Worm (Caenorhabditis elegans) whole organism, L1 larva: ENCODE data around the gene cest-35.2.

Experiments
- C04F5.9 ChIP-seq: sonication (generic microtip); optimal IDR thresholded peaks from 2 replicates; lab custom pipeline; 2016; ENCODE audit warnings: missing genetic modification characterization, missing compliant biosample characterization
- F16B12.6 ChIP-seq: fragments of 150-350 bp; optimal IDR thresholded peaks from 2 replicates; lab custom pipeline; 2014; ENCODE audit warnings: missing biosample characterization, missing genetic modification characterization
- Y116A8C.19 ChIP-seq: sonication (generic microtip); optimal IDR thresholded peaks from 2 replicates; lab custom pipeline; 2016; ENCODE audit warnings: missing compliant biosample characterization, missing genetic modification characterization, borderline replicate concordance
- ama-1 ChIP-seq: fragments of 150-350 bp; optimal IDR thresholded peaks from 2 replicates; lab custom pipeline; 2014
- ceh-82 ChIP-seq, 3 experiments: fragments of 150-350 bp in 1 of 3; sonication (generic microtip) in 2 of 3; optimal IDR thresholded peaks; 2 replicates each; lab custom pipeline; 2014 to 2017; ENCODE audit warnings: missing biosample characterization in 3 of 3, missing genetic modification characterization in 3 of 3
- ces-1 ChIP-seq: fragments of 150-350 bp; optimal IDR thresholded peaks from 2 replicates; lab custom pipeline; 2014; ENCODE audit warnings: missing biosample characterization, missing genetic modification reagents, missing genetic modification characterization
- egl-13 ChIP-seq: sonication (generic microtip); optimal IDR thresholded peaks from 2 replicates; lab custom pipeline; 2016; ENCODE audit warnings: missing genotype, missing genetic modification reagents, missing genetic modification characterization, missing compliant biosample characterization
- elt-2 ChIP-seq: sonication (generic microtip); optimal IDR thresholded peaks from 2 replicates; lab custom pipeline; 2016; ENCODE audit warnings: missing genetic modification characterization, mild to moderate bottlenecking, inconsistent platforms, missing compliant biosample characterization, missing genetic modification reagents
- elt-3 ChIP-seq, 6 experiments: fragments of 150-350 bp in 1 of 6; sonication (generic microtip); optimal IDR thresholded peaks; 2 replicates each; lab custom pipeline; 2017 to 2018; ENCODE audit warnings: missing biosample characterization in 6 of 6, missing genetic modification characterization in 6 of 6, inconsistent platforms in 1 of 6
- fkh-10 ChIP-seq: sonication (generic microtip); optimal IDR thresholded peaks from 2 replicates; lab custom pipeline; 2017; ENCODE audit warnings: missing biosample characterization, missing genetic modification reagents, missing genetic modification characterization
- fkh-8 ChIP-seq: sonication (generic microtip); optimal IDR thresholded peaks from 2 replicates; lab custom pipeline; 2016; ENCODE audit warnings: mild to moderate bottlenecking, missing genetic modification characterization, missing compliant biosample characterization
- fos-1 ChIP-seq: fragments of 150-350 bp; optimal IDR thresholded peaks from 2 replicates; lab custom pipeline; 2014; ENCODE audit warnings: missing biosample characterization, missing genetic modification characterization
- grh-1 ChIP-seq: fragments of 200-800 bp; sonication (Bioruptor generic); IDR thresholded peaks from 2 replicates; pipeline ENCODE4 v1.3.6; 2022; ENCODE audit warnings: missing genetic modification reagents, missing genetic modification characterization, missing compliant biosample characterization
- irx-1 ChIP-seq: sonication (generic microtip); optimal IDR thresholded peaks from 2 replicates; lab custom pipeline; 2016; ENCODE audit warnings: missing genetic modification characterization, missing compliant biosample characterization
- isw-1 ChIP-seq: fragments of 200-800 bp; sonication (Bioruptor generic); IDR thresholded peaks from 2 replicates; pipeline ENCODE4 v1.3.6; 2022; ENCODE audit warnings: missing genetic modification characterization, missing compliant biosample characterization
- jun-1 ChIP-seq: fragments of 150-350 bp; optimal IDR thresholded peaks from 2 replicates; lab custom pipeline; 2014; ENCODE audit warnings: missing biosample characterization, missing genetic modification reagents, missing genetic modification characterization
- lin-13 ChIP-seq: fragments of 150-350 bp; optimal IDR thresholded peaks from 2 replicates; lab custom pipeline; 2014; ENCODE audit warnings: missing biosample characterization, missing genetic modification reagents, missing genetic modification characterization
- lin-14 ChIP-seq: fragments of 200-800 bp; sonication (Bioruptor generic); optimal IDR thresholded peaks from 2 replicates; lab custom pipeline; 2018; ENCODE audit warnings: mild to moderate bottlenecking, missing genetic modification characterization, moderate library complexity, missing compliant biosample characterization
- lin-35 ChIP-seq, 2 experiments: fragments of 150-350 bp; optimal IDR thresholded peaks; 2 replicates each; lab custom pipeline; 2014; ENCODE audit warnings: missing biosample characterization in 2 of 2, missing genetic modification characterization in 2 of 2, missing genetic modification reagents in 2 of 2
- lin-39 ChIP-seq: fragments of 150-350 bp; optimal IDR thresholded peaks from 2 replicates; lab custom pipeline; 2014; ENCODE audit warnings: missing biosample characterization, missing genetic modification reagents, missing genetic modification characterization
- lsy-2 ChIP-seq, 2 experiments: fragments of 150-350 bp; optimal IDR thresholded peaks; 2 replicates each; lab custom pipeline; 2014; ENCODE audit warnings: missing biosample characterization in 2 of 2, missing genetic modification characterization in 2 of 2
- mab-9 ChIP-seq: fragments of 200-800 bp; sonication (Bioruptor generic); IDR thresholded peaks from 2 replicates; pipeline ENCODE4 v1.3.6; 2022; ENCODE audit warnings: missing genetic modification reagents, missing genetic modification characterization, missing compliant biosample characterization
- mdl-1 ChIP-seq, 2 experiments: fragments of 150-350 bp; optimal IDR thresholded peaks; 2 replicates each; lab custom pipeline; 2014 to 2017; ENCODE audit warnings: missing biosample characterization in 2 of 2, missing genetic modification characterization in 2 of 2, inconsistent platforms in 1 of 2
- mef-2 ChIP-seq: fragments of 150-350 bp; optimal IDR thresholded peaks from 2 replicates; lab custom pipeline; 2014; ENCODE audit warnings: missing biosample characterization, missing genetic modification characterization
- nhr-20 ChIP-seq: sonication (generic microtip); optimal IDR thresholded peaks from 2 replicates; lab custom pipeline; 2016; ENCODE audit warnings: mild to moderate bottlenecking, missing genetic modification characterization, missing compliant biosample characterization
- nhr-47 ChIP-seq: sonication (generic microtip); optimal IDR thresholded peaks from 2 replicates; lab custom pipeline; 2016; ENCODE audit warnings: mild to moderate bottlenecking, missing genetic modification characterization, moderate library complexity, missing compliant biosample characterization
- nhr-77 ChIP-seq: fragments of 150-350 bp; optimal IDR thresholded peaks from 2 replicates; lab custom pipeline; 2014; ENCODE audit warnings: missing biosample characterization, missing genetic modification characterization
- nhr-85 ChIP-seq: sonication (generic microtip); peaks from one replicate; lab custom pipeline; 2016; ENCODE audit warnings: missing genetic modification characterization, inconsistent platforms, missing compliant biosample characterization
- nhr-90 ChIP-seq: sonication (generic microtip); optimal IDR thresholded peaks from 2 replicates; lab custom pipeline; 2016; ENCODE audit warnings: mild to moderate bottlenecking, missing genetic modification characterization, missing compliant biosample characterization; ENCODE audit not compliant: poor library complexity
- pag-3 ChIP-seq: sonication (generic microtip); optimal IDR thresholded peaks from 2 replicates; lab custom pipeline; 2017; ENCODE audit warnings: missing genetic modification characterization, mild to moderate bottlenecking, missing compliant biosample characterization, antibody characterized with exemption, borderline replicate concordance; ENCODE audit not compliant: insufficient read depth
- rnt-1 ChIP-seq: sonication (generic microtip); optimal IDR thresholded peaks from 2 replicates; lab custom pipeline; 2016; ENCODE audit warnings: mild to moderate bottlenecking, missing genetic modification characterization, moderate library complexity, missing compliant biosample characterization
- skn-1 ChIP-seq: fragments of 150-350 bp; optimal IDR thresholded peaks from 2 replicates; lab custom pipeline; 2014; ENCODE audit warnings: missing biosample characterization, missing genetic modification characterization
- sox-4 ChIP-seq: sonication (generic microtip); optimal IDR thresholded peaks from 2 replicates; lab custom pipeline; 2016; ENCODE audit warnings: missing genetic modification characterization, missing compliant biosample characterization
- sup-37 ChIP-seq: fragments of 200-800 bp; sonication (Bioruptor generic); optimal IDR thresholded peaks from 2 replicates; lab custom pipeline; 2018; ENCODE audit warnings: mild to moderate bottlenecking, missing genetic modification characterization, missing compliant biosample characterization
- swsn-7 ChIP-seq: sonication (generic microtip); optimal IDR thresholded peaks from 2 replicates; lab custom pipeline; 2016; ENCODE audit warnings: missing genetic modification characterization, missing compliant biosample characterization
- unc-130 ChIP-seq: fragments of 150-350 bp; optimal IDR thresholded peaks from 2 replicates; lab custom pipeline; 2017; ENCODE audit warnings: missing biosample characterization, missing genetic modification characterization, inconsistent platforms
- unc-30 ChIP-seq: sonication (generic microtip); optimal IDR thresholded peaks from 2 replicates; lab custom pipeline; 2017; ENCODE audit warnings: missing biosample characterization, missing genetic modification characterization
- unc-86 ChIP-seq: sonication (generic microtip); optimal IDR thresholded peaks from 2 replicates; lab custom pipeline; 2016; ENCODE audit warnings: missing genetic modification characterization, missing compliant biosample characterization
- xbp-1 ChIP-seq: sonication (generic microtip); optimal IDR thresholded peaks from 2 replicates; lab custom pipeline; 2016; ENCODE audit warnings: missing genetic modification characterization, missing compliant biosample characterization
- zip-4 ChIP-seq: fragments of 200-800 bp; sonication (Bioruptor generic); optimal IDR thresholded peaks from 2 replicates; lab custom pipeline; 2018; ENCODE audit warnings: mild to moderate bottlenecking, missing genetic modification characterization, moderate library complexity, missing compliant biosample characterization
- ztf-11 ChIP-seq, 2 experiments: sonication (generic microtip); optimal IDR thresholded peaks; 2 replicates each; lab custom pipeline; 2016 to 2017; ENCODE audit warnings: missing genetic modification characterization in 2 of 2, missing biosample characterization in 1 of 2, missing compliant biosample characterization in 1 of 2
- ztf-4 ChIP-seq: fragments of 150-350 bp; optimal IDR thresholded peaks from 2 replicates; lab custom pipeline; 2014; ENCODE audit warnings: missing biosample characterization, missing genetic modification characterization

The cest-35.2 gene

DNA sequence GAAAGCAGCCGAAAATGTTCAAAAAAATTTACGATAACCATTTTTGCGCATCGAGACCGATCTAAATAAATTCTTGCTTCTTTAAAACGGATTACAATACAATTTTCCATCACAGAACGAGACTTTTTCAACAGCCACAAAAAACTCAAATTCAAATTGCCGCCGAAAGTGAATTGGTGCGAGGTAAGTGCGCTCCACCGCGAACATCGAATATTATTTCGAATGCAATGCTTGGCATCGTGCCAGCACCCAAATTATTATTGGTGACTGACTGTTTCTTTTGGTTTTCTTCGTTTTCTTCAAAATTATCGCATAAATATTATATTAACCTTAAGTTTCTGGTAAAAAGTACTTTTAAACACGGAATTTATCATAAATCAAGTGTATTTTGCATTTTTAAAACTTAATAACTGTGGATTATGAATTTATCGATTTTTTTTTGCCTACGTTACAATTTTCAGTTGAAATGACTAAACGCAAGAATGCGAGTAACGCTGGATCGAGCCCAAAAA, 32.1 kb upstream of the cest-35.2 start, which contains the start of gene penr-1 (continued):
- TF ChIP-seq egl-13 (peak; percentile 6), isw-1 (GFP tag; lab: Robert Waterston, UW) (no peak), unc-30 (tag; lab: Kevin White, UChicago) (no peak), lin-35 (GFP tag; optimal IDR thresholded peaks at IDR 0.05; lab: Kevin White, UChicago) (peak; percentile 96 to 98), nhr-20 (tag; lab: Kevin White, UChicago) (peak; percentile 67), skn-1 (peak; percentile 38), xbp-1 (peak; percentile 55), ztf-11 (tag; optimal IDR thresholded peaks at IDR 0.05; lab: Kevin White, UChicago) (no peak), grh-1 (GFP tag; lab: Robert Waterston, UW) (peak; percentile 33; the same call in 1 of the 2 replicates), lin-14 (GFP tag; lab: Kevin White, UChicago) (peak; percentile 59), nhr-85 (peak; percentile 75), mdl-1 (tag; optimal IDR thresholded peaks at IDR 0.05; lab: Kevin White, UChicago) (peak in 1 of 2 experiments; percentile 29), unc-86 (tag; lab: Kevin White, UChicago) (peak; percentile 35), unc-130 (tag; lab: Kevin White, UChicago) (peak; percentile 69), sup-37 (no peak), lsy-2 (tag; optimal IDR thresholded peaks at IDR 0.05; lab: Kevin White, UChicago) (peak; percentile 51 to 74), lin-13 (peak; percentile 37), irx-1 (tag; lab: Kevin White, UChicago) (peak; percentile 16), fkh-8 (peak; percentile 18), fkh-10 (peak; percentile 6), ama-1 (lab: Kevin White, UChicago) (no peak), nhr-90 (tag; lab: Kevin White, UChicago) (peak; percentile 34), nhr-77 (tag; lab: Kevin White, UChicago) (peak; percentile 42), fos-1 (tag; lab: Kevin White, UChicago) (no peak), nhr-47 (tag; lab: Kevin White, UChicago) (peak; percentile 71), elt-3 (tag; optimal IDR thresholded peaks at IDR 0.05; lab: Kevin White, UChicago) (peak in 2 of 6 experiments; percentile 2 to 43), zip-4 (GFP tag; lab: Kevin White, UChicago) (no peak), jun-1 (tag; lab: Kevin White, UChicago) (peak; percentile 23), F16B12.6 (tag; lab: Kevin White, UChicago) (no peak), ces-1 (no peak), ztf-4 (no peak), sox-4 (tag; lab: Kevin White, UChicago) (no peak), rnt-1 (tag; lab: Kevin White, UChicago) (peak; percentile 61), mab-9 (GFP tag; lab: Robert Waterston, UW) (no peak), ceh-82 (tag; optimal IDR thresholded peaks at IDR 0.05; lab: Kevin White, UChicago) (peak in 1 of 3 experiments; percentile 42), swsn-7 (tag; lab: Kevin White, UChicago) (peak; percentile 47), elt-2 (tag; lab: Kevin White, UChicago) (peak; percentile 3), lin-39 (peak; percentile 20)

DNA sequence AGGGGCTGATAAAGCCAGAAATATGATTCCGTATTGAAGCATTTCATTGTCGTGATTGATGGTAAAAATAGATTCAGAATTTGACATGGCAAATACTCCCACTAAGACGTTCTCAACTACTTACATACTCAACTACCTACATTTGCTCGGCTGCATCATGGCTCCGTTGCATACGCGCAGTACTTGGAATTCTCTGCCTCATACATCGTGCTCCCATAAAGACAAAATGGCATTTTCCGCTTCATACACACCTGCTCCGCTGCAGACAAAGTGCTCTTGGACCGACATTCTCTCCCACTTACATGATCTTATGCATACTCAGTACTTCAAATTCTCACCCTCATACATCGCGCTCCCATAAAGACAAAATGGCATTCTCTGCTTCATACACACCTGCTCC, 28.6 kb upstream of the cest-35.2 start, which contains the start of the genes srt-69 and B0238.12:
srt-69 (minus strand) TSS at position 101 of the 400 bp plus-strand sequence.
B0238.12 (plus strand) TSS at position 264 of the 400 bp plus-strand sequence.
- no peak for TF ChIP-seq Y116A8C.19
- TF ChIP-seq pag-3: no peak
- no peak for TF ChIP-seq C04F5.9 (tag; lab: Kevin White, UChicago)
- TF ChIP-seq F16B12.6 (tag; lab: Kevin White, UChicago): no peak
- no peak for TF ChIP-seq mef-2
